Fruit fly (Drosophila melanogaster): ENCODE results near the gene CG1958.

Gene CG1958

DNA sequence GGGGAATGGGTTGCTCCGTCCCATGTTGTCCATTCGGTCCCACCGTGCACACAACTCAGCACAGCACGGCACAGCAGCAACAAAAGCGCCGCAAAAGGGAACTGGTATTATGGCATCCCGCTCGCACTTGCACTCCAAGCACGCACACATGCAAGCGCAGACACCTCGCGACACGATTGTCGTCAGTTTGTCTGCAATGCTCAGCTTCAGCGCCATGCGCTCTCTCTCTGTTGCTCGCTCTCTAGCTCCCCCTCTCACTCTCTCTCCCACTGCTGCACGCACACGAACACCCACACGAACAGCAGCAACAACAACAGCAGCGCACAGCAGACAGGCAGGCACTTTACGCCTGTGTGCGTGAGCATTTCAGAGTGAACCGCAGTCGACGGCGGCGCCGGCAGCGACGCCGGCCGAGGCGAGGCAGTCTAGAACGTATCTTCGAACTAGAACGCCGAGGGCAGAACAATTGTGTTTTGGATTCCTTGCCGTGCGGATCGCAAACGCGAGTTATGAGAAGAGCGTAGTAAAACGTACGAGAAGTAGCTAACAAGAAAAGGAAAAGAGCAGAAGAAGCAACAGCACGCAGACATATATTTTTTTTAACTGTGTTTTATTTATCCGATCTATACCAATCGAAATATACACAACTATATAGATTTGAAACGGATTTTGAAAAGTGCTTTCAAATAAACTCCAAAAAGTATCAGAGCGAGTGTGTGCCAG lies 40.9 kb downstream of the CG1958 start, which contains the start of gene brk (continued):
- TF ChIP-seq D (optimal IDR thresholded peaks at IDR 0.05) (peak; percentile 86), D (GFP tag; optimal IDR thresholded peaks at IDR 0.05) (no peak), en (GFP tag; optimal IDR thresholded peaks at IDR 0.05) (no peak), pum (GFP tag; optimal IDR thresholded peaks at IDR 0.05) (no peak), CG2120 (GFP tag; optimal IDR thresholded peaks at IDR 0.05) (no peak), Doc2 (GFP tag; IDR thresholded peaks at IDR 0.05) (no peak), CG7357 (GFP tag; IDR thresholded peaks at IDR 0.05) (no peak), corto (GFP tag; optimal IDR thresholded peaks at IDR 0.05) (no peak), otp (GFP tag; IDR thresholded peaks at IDR 0.05) (no peak), Hmx (GFP tag; optimal IDR thresholded peaks at IDR 0.05) (no peak), CG4424 (GFP tag; optimal IDR thresholded peaks at IDR 0.05) (no peak), YL-1 (GFP tag; optimal IDR thresholded peaks at IDR 0.05) (no peak), ems (GFP tag; optimal IDR thresholded peaks at IDR 0.05) (no peak), zfh2 (GFP tag; optimal IDR thresholded peaks at IDR 0.05) (no peak), Atf-2 (GFP tag; optimal IDR thresholded peaks at IDR 0.05) (no peak), tio (GFP tag; optimal IDR thresholded peaks at IDR 0.05) (no peak), CG13775 (GFP tag; optimal IDR thresholded peaks at IDR 0.05) (no peak), Dip2 (GFP tag; IDR thresholded peaks at IDR 0.05) (no peak), CG7987 (GFP tag; optimal IDR thresholded peaks at IDR 0.05) (peak; percentile 66), CG11247 (GFP tag; IDR thresholded peaks at IDR 0.05) (no peak), grau (tag; optimal IDR thresholded peaks at IDR 0.05) (no peak), CG13123 (GFP tag; optimal IDR thresholded peaks at IDR 0.05) (no peak), usp (GFP tag; optimal IDR thresholded peaks at IDR 0.05) (no peak), CG1529 (GFP tag; optimal IDR thresholded peaks at IDR 0.05) (peak; percentile 3), Abd-B (GFP tag; optimal IDR thresholded peaks at IDR 0.05) (no peak), Side (GFP tag; optimal IDR thresholded peaks at IDR 0.05) (peak; percentile 47), knrl (GFP tag; IDR thresholded peaks at IDR 0.05; ENCODE audit: partially characterized antibody) (0 out of 3 replicates have a peak, but pooled peaks have one; percentile 32), CG3163 (GFP tag; optimal IDR thresholded peaks at IDR 0.05) (peak; percentile 45), CG30403 (GFP tag; optimal IDR thresholded peaks at IDR 0.05) (no peak), CG11398 (GFP tag; optimal IDR thresholded peaks at IDR 0.05) (no peak), dm (GFP tag; optimal IDR thresholded peaks at IDR 0.05) (no peak), lmd (GFP tag; IDR thresholded peaks at IDR 0.05) (no peak), lola (GFP tag; optimal IDR thresholded peaks at IDR 0.05) (peak in 1 of 3 experiments; percentile 36), Trl (optimal IDR thresholded peaks at IDR 0.05) (peak; percentile 96), Trl (GFP tag; optimal IDR thresholded peaks at IDR 0.05) (peak; percentile 25), zen2 (GFP tag; IDR thresholded peaks at IDR 0.05; ENCODE audit: partially characterized antibody) (0 out of 3 replicates have a peak, but pooled peaks have one; percentile 36), Neu2 (GFP tag; optimal IDR thresholded peaks at IDR 0.05; ENCODE audit: borderline replicate concordance) (no peak), CG17829 (tag; optimal IDR thresholded peaks at IDR 0.05) (peak; percentile 20), Oli (tag; optimal IDR thresholded peaks at IDR 0.05) (no peak), CG4854 (GFP tag; optimal IDR thresholded peaks at IDR 0.05) (no peak), ci (GFP tag; IDR thresholded peaks at IDR 0.05) (peak; percentile 44; the same call in 1 of the 3 replicates), ato (GFP tag; IDR thresholded peaks at IDR 0.05; ENCODE audit: partially characterized antibody) (no peak; the same call in 1 of the 2 replicates), CG7839 (tag; optimal IDR thresholded peaks at IDR 0.05) (no peak), ftz-f1 (GFP tag; optimal IDR thresholded peaks at IDR 0.05) (peak; percentile 37), Elba2 (GFP tag; optimal IDR thresholded peaks at IDR 0.05) (no peak), CG4282 (GFP tag; optimal IDR thresholded peaks at IDR 0.05) (peak; percentile 22), dati (GFP tag; IDR thresholded peaks at IDR 0.05) (no peak), fd64A (GFP tag; optimal IDR thresholded peaks at IDR 0.05) (no peak), gt (GFP tag; IDR thresholded peaks at IDR 0.05) (no peak), Nf-YC (tag; optimal IDR thresholded peaks at IDR 0.05) (no peak), unpg (GFP tag; optimal IDR thresholded peaks at IDR 0.05) (no peak)

All from whole organism, embryonic.